Worm (Caenorhabditis elegans): Measurements from ENCODE around the gene srx-137.

DNA sequence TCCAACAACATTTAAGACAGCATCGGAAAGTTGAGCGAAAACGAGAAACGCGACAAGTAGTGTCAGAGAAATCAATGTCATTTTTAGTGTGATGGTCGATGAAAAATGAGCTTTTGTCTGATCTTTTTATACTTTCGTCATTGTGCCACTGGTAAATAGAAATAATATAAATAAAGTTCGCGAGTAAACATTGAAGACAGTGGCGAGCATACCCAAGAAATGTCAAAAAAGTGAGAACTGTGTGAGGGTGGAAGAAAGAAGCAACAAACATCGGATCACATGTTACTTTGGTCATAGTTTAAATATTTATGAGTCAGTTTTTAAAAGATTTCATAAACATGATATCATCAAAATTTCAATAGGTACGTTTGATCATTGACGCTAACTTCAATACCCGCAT, 8.3 kb upstream of the srx-137 start, which contains the start of gene ttr-21:
- TF ChIP-seq hmbx-1 (tag; optimal IDR thresholded peaks at IDR 0.05) = no peak
- no peak for TF ChIP-seq flt-1 (GFP tag; IDR thresholded peaks at IDR 0.05)
- TF ChIP-seq F13C5.2 (tag; optimal IDR thresholded peaks at IDR 0.05) = no peak
- no peak for TF ChIP-seq scrt-1 (GFP tag; IDR thresholded peaks at IDR 0.05)
- TF ChIP-seq tra-4 (tag; optimal IDR thresholded peaks at IDR 0.05) = no peak
- TF ChIP-seq ama-1 (optimal IDR thresholded peaks at IDR 0.05) = no peak
- TF ChIP-seq aly-1 (tag; optimal IDR thresholded peaks at IDR 0.05) = no peak
- TF ChIP-seq hnd-1 (tag; optimal IDR thresholded peaks at IDR 0.05) = no peak
- TF ChIP-seq ceh-36 (tag; optimal IDR thresholded peaks at IDR 0.05) = no peak
- no peak for TF ChIP-seq hmg-4 (GFP tag; optimal IDR thresholded peaks at IDR 0.05)
- TF ChIP-seq ets-7 (tag; optimal IDR thresholded peaks at IDR 0.05) = no peak
- no peak for TF ChIP-seq pes-1 (GFP tag; IDR thresholded peaks at IDR 0.05)
